Worm (Caenorhabditis elegans): Measurements from ENCODE around the gene acl-2.

Gene acl-2

ce11 chrV:10044735-10045134 is 13.8 kb upstream of the acl-2 start:
- TF ChIP-seq aha-1 (tag) (peak; percentile 29), nhr-76 (tag; optimal IDR thresholded peaks at IDR 0.05) (no peak), lin-13 (GFP tag; optimal IDR thresholded peaks at IDR 0.05) (no peak)

- TF ChIP-seq zag-1 (tag; optimal IDR thresholded peaks at IDR 0.05) (no peak), ceh-44 (GFP tag; IDR thresholded peaks at IDR 0.05) (no peak), nhr-48 (tag; optimal IDR thresholded peaks at IDR 0.05) (peak; percentile 63), madf-9 (GFP tag; conservative IDR thresholded peaks at IDR 0.05) (no peak), ceh-28 (tag; optimal IDR thresholded peaks at IDR 0.05) (no peak), duxl-1 (tag; optimal IDR thresholded peaks at IDR 0.05; ENCODE audit: poor library complexity) (no peak), ama-1 (optimal IDR thresholded peaks at IDR 0.05) (no peak), ces-1 (GFP tag; optimal IDR thresholded peaks at IDR 0.05) (no peak), nhr-28 (tag; optimal IDR thresholded peaks at IDR 0.05) (peak; percentile 69), attf-4 (tag; optimal IDR thresholded peaks at IDR 0.05) (no peak), madf-5 (GFP tag; IDR thresholded peaks at IDR 0.05) (no peak), Y75B8A.6 (GFP tag; IDR thresholded peaks at IDR 0.05) (no peak), tra-1 (GFP tag; IDR thresholded peaks at IDR 0.05) (peak; percentile 61; the same call in 1 of the 2 replicates), ceh-20 (GFP tag; IDR thresholded peaks at IDR 0.05) (no peak), fos-1 (tag; optimal IDR thresholded peaks at IDR 0.05) (no peak), php-3 (GFP tag; IDR thresholded peaks at IDR 0.05) (no peak), dpl-1 (GFP tag; optimal IDR thresholded peaks at IDR 0.05) (no peak), zip-2 (tag; optimal IDR thresholded peaks at IDR 0.05) (no peak), rbr-2 (tag; optimal IDR thresholded peaks at IDR 0.05) (peak; percentile 39), dve-1 (tag; optimal IDR thresholded peaks at IDR 0.05; ENCODE audit: insufficient read depth) (peak; percentile 67), gei-8 (GFP tag; optimal IDR thresholded peaks at IDR 0.05) (peak; percentile 3), daf-12 (tag; optimal IDR thresholded peaks at IDR 0.05) (no peak), spr-3 (GFP tag; optimal IDR thresholded peaks at IDR 0.05) (no peak), dmd-6 (GFP tag; IDR thresholded peaks at IDR 0.05) (peak; percentile 66), mxl-3 (GFP tag; optimal IDR thresholded peaks at IDR 0.05) (peak; percentile 59), nhr-11 (tag; optimal IDR thresholded peaks at IDR 0.05) (peak; percentile 70), hlh-11 (tag; optimal IDR thresholded peaks at IDR 0.05) (peak; percentile 81), saeg-2 (GFP tag; IDR thresholded peaks at IDR 0.05) (no peak), vab-7 (GFP tag; IDR thresholded peaks at IDR 0.05) (no peak), F10B5.3 (tag; optimal IDR thresholded peaks at IDR 0.05) (no peak), pqm-1 (tag; optimal IDR thresholded peaks at IDR 0.05) (no peak), egl-43 (GFP tag; IDR thresholded peaks at IDR 0.05) (0 out of 2 replicates have a peak, but pooled peaks have one; percentile 8), ceh-32 (tag; optimal IDR thresholded peaks at IDR 0.05; ENCODE audit: poor library complexity) (no peak), ZK546.5 (tag; optimal IDR thresholded peaks at IDR 0.05) (no peak), mdt-29 (GFP tag; IDR thresholded peaks at IDR 0.05) (no peak), lsy-2 (tag; optimal IDR thresholded peaks at IDR 0.05) (peak; percentile 4 to 86), nhr-102 (tag; optimal IDR thresholded peaks at IDR 0.05) (no peak), skn-1 (tag; optimal IDR thresholded peaks at IDR 0.05) (no peak), ztf-7 (tag; optimal IDR thresholded peaks at IDR 0.05) (no peak), ctbp-1 (GFP tag; IDR thresholded peaks at IDR 0.05) (no peak), T20F7.1 (GFP tag; optimal IDR thresholded peaks at IDR 0.05) (peak; percentile 3), unc-62 (GFP tag; optimal IDR thresholded peaks at IDR 0.05 in 1 of 2) (peak in 1 of 2 experiments; percentile 80), unc-62 (tag; optimal IDR thresholded peaks at IDR 0.05) (no peak), mdl-1 (tag; optimal IDR thresholded peaks at IDR 0.05) (peak in 1 of 2 experiments; percentile 88), pha-4 (GFP tag; IDR thresholded peaks at IDR 0.05) (peak; percentile 41), pha-4 (tag; optimal IDR thresholded peaks at IDR 0.05) (no peak), F37D6.2 (tag; optimal IDR thresholded peaks at IDR 0.05) (no peak)
These were observed 12.4 kb upstream of the acl-2 start, which contains the start of gene T06E8.8 for ce11 chrV:10043234-10043796. TSS of gene T06E8.8 (plus strand) at chrV:10043746.

Data from whole organism, L4 larva.